Worm (Caenorhabditis elegans): Measurements from ENCODE around the gene T14G8.3.

ce11 chrX:12826782-12827181 lies 34.3 kb upstream of the T14G8.3 start:
- TF ChIP-seq nfyb-1 (GFP tag; IDR thresholded peaks at IDR 0.05), result no peak
- no peak for TF ChIP-seq sdz-38 (tag; optimal IDR thresholded peaks at IDR 0.05)
- no peak for TF ChIP-seq Y79H2A.3 (GFP tag; conservative IDR thresholded peaks at IDR 0.05)
- no peak for TF ChIP-seq F55B11.4 (tag; optimal IDR thresholded peaks at IDR 0.05; ENCODE audit: borderline replicate concordance, insufficient read depth)
- no peak for TF ChIP-seq F39B2.1 (GFP tag; IDR thresholded peaks at IDR 0.05)
- TF ChIP-seq ztf-22 (GFP tag; optimal IDR thresholded peaks at IDR 0.05), result no peak
